Worm (Caenorhabditis elegans) whole organism, early embryonic: ENCODE data around the gene C49F5.3.

Source experiments
- F13C5.2 ChIP-seq: sonication (generic microtip); optimal IDR thresholded peaks from 2 replicates; lab custom pipeline; 2017; ENCODE audit warnings: mild to moderate bottlenecking, missing genetic modification characterization, inconsistent platforms, missing compliant biosample characterization
- aly-1 ChIP-seq: sonication (generic microtip); optimal IDR thresholded peaks from 2 replicates; lab custom pipeline; 2016; ENCODE audit warnings: missing genetic modification characterization, missing compliant biosample characterization
- ama-1 ChIP-seq: fragments of 150-350 bp; optimal IDR thresholded peaks from 2 replicates; lab custom pipeline; 2014
- ets-7 ChIP-seq: sonication (generic microtip); optimal IDR thresholded peaks from 2 replicates; lab custom pipeline; 2016; ENCODE audit warnings: missing genotype, missing genetic modification characterization, missing compliant biosample characterization
- flt-1 ChIP-seq: fragments of 200-800 bp; sonication (Bioruptor generic); IDR thresholded peaks from 2 replicates; pipeline ENCODE4 v1.3.6; 2022; ENCODE audit warnings: missing genetic modification characterization, missing compliant biosample characterization
- hmbx-1 ChIP-seq: sonication (generic microtip); optimal IDR thresholded peaks from 2 replicates; lab custom pipeline; 2016; ENCODE audit warnings: mild to moderate bottlenecking, missing genetic modification characterization, missing compliant biosample characterization
- hmg-4 ChIP-seq: fragments of 200-800 bp; sonication (Bioruptor generic); optimal IDR thresholded peaks from 2 replicates; lab custom pipeline; 2018; ENCODE audit warnings: mild to moderate bottlenecking, missing genetic modification characterization, missing compliant biosample characterization
- pes-1 ChIP-seq: fragments of 200-800 bp; sonication (Bioruptor generic); IDR thresholded peaks from 2 replicates; pipeline ENCODE4 v1.3.6; 2022; ENCODE audit warnings: missing genetic modification reagents, missing genetic modification characterization, missing compliant biosample characterization
- tbx-37 ChIP-seq: fragments of 200-800 bp; sonication (Bioruptor generic); conservative IDR thresholded peaks from 2 replicates; pipeline ENCODE4 v1.3.6; 2022; ENCODE audit warnings: missing genetic modification reagents, missing genetic modification characterization, missing compliant biosample characterization

DNA sequence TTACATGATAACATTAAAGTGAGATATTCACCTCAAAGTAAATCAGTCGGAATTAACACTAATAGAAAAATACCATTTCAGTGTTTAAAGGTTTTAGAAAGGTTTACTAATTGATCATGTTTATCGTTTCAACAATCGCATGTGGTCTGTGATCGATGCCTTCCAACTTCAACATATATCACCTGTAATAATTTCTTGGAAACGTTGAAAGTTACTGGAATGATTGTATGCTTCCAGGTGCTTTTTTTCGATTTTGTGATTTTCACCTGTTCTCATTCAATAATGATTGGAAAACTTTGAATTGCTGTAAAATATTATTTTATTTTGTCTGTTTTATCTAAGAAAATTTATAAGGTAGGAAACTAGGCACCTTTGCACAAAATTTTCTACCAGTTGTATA, 39.1 kb upstream of the C49F5.3 start:
- TF ChIP-seq ama-1 (lab: Kevin White, UChicago) (no peak), pes-1 (GFP tag; lab: Robert Waterston, UW) (no peak), aly-1 (tag; lab: Kevin White, UChicago) (no peak), ets-7 (tag; lab: Kevin White, UChicago) (no peak), tbx-37 (GFP tag; lab: Robert Waterston, UW) (no peak), F13C5.2 (tag; lab: Kevin White, UChicago) (no peak), hmg-4 (GFP tag; lab: Kevin White, UChicago) (no peak), hmbx-1 (no peak), flt-1 (GFP tag; lab: Robert Waterston, UW) (no peak)
